In the genomic region with DNA sequence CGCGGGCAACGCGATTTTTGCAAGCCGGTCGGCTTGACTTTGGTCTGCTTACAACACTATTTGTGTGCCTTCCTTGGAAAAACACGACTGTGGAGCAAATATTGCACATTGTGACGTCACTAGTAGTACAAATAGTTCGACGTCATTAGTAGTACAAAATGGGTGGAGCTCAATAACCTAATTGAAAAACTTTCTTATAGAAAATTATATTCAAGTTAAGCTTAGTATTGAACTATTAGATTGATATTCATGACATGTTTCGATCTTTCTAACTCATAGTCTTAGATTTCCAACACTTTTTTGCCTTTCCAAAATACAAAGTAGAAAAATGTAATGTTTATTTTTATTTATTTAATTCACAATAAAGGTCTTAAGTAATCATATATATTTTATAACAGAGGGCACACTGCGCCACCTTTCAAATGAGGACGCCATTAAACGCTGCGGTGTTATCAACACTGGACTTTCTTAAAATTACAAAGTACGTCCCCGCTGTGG, we compare ENCODE assay signal across 1 fruit fly cellular context.
A peak's percentile ranks its signal among the peaks of the same experiment; 100 is the strongest.
TF ChIP-seq lines count a peak whose summit lies in the region.

Rrp1 (minus strand) TSS at position 70 of the 498 bp plus-strand sequence.
gammaTub23C (plus strand) TSS at position 453 of the 498 bp plus-strand sequence.

TF ChIP-seq in whole organism, embryonic, 481 proteins besides CTCF, POLR2A, EP300 and RAD21 (continued from another document and continues in another):
- TF ChIP-seq zfh1 (GFP tag; IDR thresholded peaks at IDR 0.05; lab: Robert Waterston, UW) (peak; percentile 70), fd3F (GFP tag; optimal IDR thresholded peaks at IDR 0.05; lab: Kevin White, UChicago) (peak; percentile 83), CG42726 (GFP tag; IDR thresholded peaks at IDR 0.05; lab: Robert Waterston, UW; ENCODE audit: partially characterized antibody) (no peak), CG9609 (GFP tag; optimal IDR thresholded peaks at IDR 0.05; lab: Kevin White, UChicago) (peak; percentile 77), CG4360 (GFP tag; IDR thresholded peaks at IDR 0.05; lab: Robert Waterston, UW) (no peak), gsb-n (tag; optimal IDR thresholded peaks at IDR 0.05; lab: Kevin White, UChicago) (peak; percentile 77), YL-1 (GFP tag; optimal IDR thresholded peaks at IDR 0.05; lab: Kevin White, UChicago) (peak; percentile 85), tna (GFP tag; IDR thresholded peaks at IDR 0.05; lab: Robert Waterston, UW; ENCODE audit: partially characterized antibody) (no peak), Bdp1 (GFP tag; optimal IDR thresholded peaks at IDR 0.05; lab: Kevin White, UChicago) (peak; percentile 57), abd-A (tag; optimal IDR thresholded peaks at IDR 0.05; lab: Kevin White, UChicago) (no peak), klu (GFP tag; IDR thresholded peaks at IDR 0.05; lab: Robert Waterston, UW) (peak; percentile 85), dimm (GFP tag; IDR thresholded peaks at IDR 0.05; lab: Robert Waterston, UW) (0 out of 2 replicates have a peak, but pooled peaks have one; percentile 24), CG8478 (optimal IDR thresholded peaks at IDR 0.05; lab: Kevin White, UChicago) (no peak), eyg (GFP tag; optimal IDR thresholded peaks at IDR 0.05; lab: Kevin White, UChicago) (peak; percentile 35), Atf-2 (GFP tag; optimal IDR thresholded peaks at IDR 0.05; lab: Kevin White, UChicago) (peak; percentile 69), CG17361 (GFP tag; IDR thresholded peaks at IDR 0.05; lab: Robert Waterston, UW) (peak; percentile 99), ase (GFP tag; IDR thresholded peaks at IDR 0.05; lab: Robert Waterston, UW) (peak; percentile 78), Scr (GFP tag; IDR thresholded peaks at IDR 0.05; lab: Robert Waterston, UW; ENCODE audit: partially characterized antibody) (no peak), CG12942 (GFP tag; optimal IDR thresholded peaks at IDR 0.05; lab: Kevin White, UChicago) (peak; percentile 88), Lpt (GFP tag; optimal IDR thresholded peaks at IDR 0.05; lab: Kevin White, UChicago) (no peak), Myb (GFP tag; optimal IDR thresholded peaks at IDR 0.05; lab: Kevin White, UChicago) (peak; percentile 56), Sox102F (GFP tag; optimal IDR thresholded peaks at IDR 0.05; lab: Kevin White, UChicago) (peak; percentile 87), CG6689 (GFP tag; IDR thresholded peaks at IDR 0.05; lab: Robert Waterston, UW) (peak; percentile 100), pfk (GFP tag; optimal IDR thresholded peaks at IDR 0.05; lab: Kevin White, UChicago) (peak; percentile 16), br (optimal IDR thresholded peaks at IDR 0.05; lab: Kevin White, UChicago) (no peak), crc (GFP tag; optimal IDR thresholded peaks at IDR 0.05; lab: Kevin White, UChicago) (no peak), schlank (tag; optimal IDR thresholded peaks at IDR 0.05; lab: Kevin White, UChicago) (peak; percentile 56), CrebB (tag; optimal IDR thresholded peaks at IDR 0.05; lab: Kevin White, UChicago) (peak; percentile 38), Dek (tag; optimal IDR thresholded peaks at IDR 0.05; lab: Kevin White, UChicago) (peak; percentile 85), ci (GFP tag; IDR thresholded peaks at IDR 0.05; lab: Robert Waterston, UW) (peak; percentile 56; the same call in 2 of the 3 replicates), gro (GFP tag; optimal IDR thresholded peaks at IDR 0.05; lab: Kevin White, UChicago) (peak; percentile 50), Mrtf (GFP tag; IDR thresholded peaks at IDR 0.05; lab: Robert Waterston, UW) (peak; percentile 70; the same call in 2 of the 3 replicates), repo (GFP tag; optimal IDR thresholded peaks at IDR 0.05; lab: Kevin White, UChicago) (no peak), HmgD (GFP tag; optimal IDR thresholded peaks at IDR 0.05; lab: Kevin White, UChicago) (peak; percentile 6), CG8089 (GFP tag; optimal IDR thresholded peaks at IDR 0.05; lab: Kevin White, UChicago) (peak; percentile 67), Dip2 (GFP tag; IDR thresholded peaks at IDR 0.05; lab: Robert Waterston, UW) (0 out of 2 replicates have a peak, but pooled peaks have one; percentile 25), sisA (GFP tag; IDR thresholded peaks at IDR 0.05; lab: Robert Waterston, UW) (peak; percentile 87), D (optimal IDR thresholded peaks at IDR 0.05; lab: Kevin White, UChicago) (no peak), D (GFP tag; optimal IDR thresholded peaks at IDR 0.05; lab: Kevin White, UChicago) (peak; percentile 88), CG17359 (tag; optimal IDR thresholded peaks at IDR 0.05; lab: Kevin White, UChicago) (peak; percentile 84), CG14050 (GFP tag; IDR thresholded peaks at IDR 0.05; lab: Robert Waterston, UW) (peak; percentile 58; the same call in 1 of the 3 replicates), CG10321 (GFP tag; IDR thresholded peaks at IDR 0.05; lab: Robert Waterston, UW) (peak; percentile 28; the same call in 1 of the 2 replicates), dm (GFP tag; optimal IDR thresholded peaks at IDR 0.05; lab: Kevin White, UChicago) (peak; percentile 40), CG17829 (tag; optimal IDR thresholded peaks at IDR 0.05; lab: Kevin White, UChicago) (peak; percentile 92), chinmo (GFP tag; IDR thresholded peaks at IDR 0.05; lab: Robert Waterston, UW; ENCODE audit: partially characterized antibody) (no peak), chm (GFP tag; IDR thresholded peaks at IDR 0.05; lab: Robert Waterston, UW) (0 out of 2 replicates have a peak, but pooled peaks have one; percentile 12), CG9876 (GFP tag; optimal IDR thresholded peaks at IDR 0.05; lab: Kevin White, UChicago) (peak; percentile 62), salm (tag; optimal IDR thresholded peaks at IDR 0.05; lab: Kevin White, UChicago) (peak; percentile 61), CG13296 (GFP tag; optimal IDR thresholded peaks at IDR 0.05; lab: Kevin White, UChicago) (peak; percentile 88), CG7745 (tag; optimal IDR thresholded peaks at IDR 0.05; lab: Kevin White, UChicago) (no peak), CG7987 (GFP tag; optimal IDR thresholded peaks at IDR 0.05; lab: Kevin White, UChicago) (peak; percentile 19), CG34376 (GFP tag; optimal IDR thresholded peaks at IDR 0.05; lab: Kevin White, UChicago) (peak; percentile 81), CG18619 (GFP tag; optimal IDR thresholded peaks at IDR 0.05; lab: Kevin White, UChicago) (peak; percentile 94), Deaf1 (tag; optimal IDR thresholded peaks at IDR 0.05; lab: Kevin White, UChicago) (no peak), Mad (GFP tag; optimal IDR thresholded peaks at IDR 0.05; lab: Kevin White, UChicago) (peak; percentile 81), CG8388 (GFP tag; optimal IDR thresholded peaks at IDR 0.05; lab: Kevin White, UChicago) (peak; percentile 89), Six4 (GFP tag; optimal IDR thresholded peaks at IDR 0.05; lab: Kevin White, UChicago) (peak; percentile 87), Spps (tag; optimal IDR thresholded peaks at IDR 0.05; lab: Kevin White, UChicago) (peak; percentile 70), toy (GFP tag; IDR thresholded peaks at IDR 0.05; lab: Robert Waterston, UW) (0 out of 2 replicates have a peak, but pooled peaks have one; percentile 17), CG7963 (GFP tag; IDR thresholded peaks at IDR 0.05; lab: Robert Waterston, UW; ENCODE audit: partially characterized antibody) (no peak), CG11560 (tag; IDR thresholded peaks at IDR 0.05; lab: Robert Waterston, UW) (peak; percentile 76), CG2199 (GFP tag; IDR thresholded peaks at IDR 0.05; lab: Robert Waterston, UW) (no peak), sens (GFP tag; lab: Kevin White, UChicago) (peak; percentile 96), jigr1 (GFP tag; IDR thresholded peaks at IDR 0.05; lab: Robert Waterston, UW) (peak; percentile 84), Gug (GFP tag; IDR thresholded peaks at IDR 0.05; lab: Robert Waterston, UW) (peak; percentile 88), CG15073 (GFP tag; optimal IDR thresholded peaks at IDR 0.05; lab: Kevin White, UChicago) (peak; percentile 67), CG15479 (GFP tag; optimal IDR thresholded peaks at IDR 0.05; lab: Kevin White, UChicago) (peak; percentile 62), nom (GFP tag; optimal IDR thresholded peaks at IDR 0.05; lab: Kevin White, UChicago) (peak; percentile 84), grn (GFP tag; optimal IDR thresholded peaks at IDR 0.05; lab: Kevin White, UChicago) (no peak), TFAM (GFP tag; optimal IDR thresholded peaks at IDR 0.05; lab: Kevin White, UChicago) (peak; percentile 41), CG12391 (tag; optimal IDR thresholded peaks at IDR 0.05; lab: Kevin White, UChicago) (peak; percentile 94), nmo (GFP tag; optimal IDR thresholded peaks at IDR 0.05; lab: Kevin White, UChicago) (peak; percentile 97), B-H2 (GFP tag; optimal IDR thresholded peaks at IDR 0.05; lab: Kevin White, UChicago) (peak; percentile 83), Dip3 (GFP tag; optimal IDR thresholded peaks at IDR 0.05; lab: Kevin White, UChicago) (peak; percentile 81), Nf-YB (GFP tag; optimal IDR thresholded peaks at IDR 0.05; lab: Kevin White, UChicago) (peak; percentile 75), CHES-1-like (GFP tag; optimal IDR thresholded peaks at IDR 0.05; lab: Kevin White, UChicago) (peak; percentile 78), CG13775 (GFP tag; optimal IDR thresholded peaks at IDR 0.05; lab: Kevin White, UChicago) (peak; percentile 96), CG17568 (GFP tag; optimal IDR thresholded peaks at IDR 0.05; lab: Kevin White, UChicago) (no peak), CG13287 (GFP tag; IDR thresholded peaks at IDR 0.05; lab: Robert Waterston, UW; ENCODE audit: partially characterized antibody) (0 out of 2 replicates have a peak, but pooled peaks have one; percentile 6), CG15601 (tag; optimal IDR thresholded peaks at IDR 0.05; lab: Kevin White, UChicago) (peak; percentile 82), CG33557 (GFP tag; optimal IDR thresholded peaks at IDR 0.05; lab: Kevin White, UChicago) (peak; percentile 90), NC2β (GFP tag; optimal IDR thresholded peaks at IDR 0.05; lab: Kevin White, UChicago) (peak; percentile 55), Sry-δ (GFP tag; optimal IDR thresholded peaks at IDR 0.05; lab: Kevin White, UChicago) (peak; percentile 70), sim (GFP tag; IDR thresholded peaks at IDR 0.05; lab: Robert Waterston, UW) (no peak), CG2202 (tag; optimal IDR thresholded peaks at IDR 0.05; lab: Kevin White, UChicago) (peak; percentile 80), CG6854 (GFP tag; optimal IDR thresholded peaks at IDR 0.05; lab: Kevin White, UChicago) (peak; percentile 74), da (GFP tag; optimal IDR thresholded peaks at IDR 0.05; lab: Kevin White, UChicago) (no peak), CG13123 (GFP tag; optimal IDR thresholded peaks at IDR 0.05; lab: Kevin White, UChicago) (peak; percentile 53), gsb (GFP tag; IDR thresholded peaks at IDR 0.05; lab: Robert Waterston, UW) (no peak; the same call in 1 of the 2 replicates), luna (GFP tag; optimal IDR thresholded peaks at IDR 0.05; lab: Kevin White, UChicago) (no peak), CG6654 (GFP tag; optimal IDR thresholded peaks at IDR 0.05; lab: Kevin White, UChicago) (peak; percentile 80), CG7839 (tag; optimal IDR thresholded peaks at IDR 0.05; lab: Kevin White, UChicago) (peak; percentile 94), h (optimal IDR thresholded peaks at IDR 0.05; lab: Kevin White, UChicago) (no peak), CG4404 (GFP tag; IDR thresholded peaks at IDR 0.05; lab: Robert Waterston, UW) (peak; percentile 87), bowl (GFP tag; IDR thresholded peaks at IDR 0.05; lab: Robert Waterston, UW) (no peak), CG14014 (GFP tag; IDR thresholded peaks at IDR 0.05; lab: Robert Waterston, UW) (peak; percentile 74), CG10274 (GFP tag; optimal IDR thresholded peaks at IDR 0.05; lab: Kevin White, UChicago) (peak; percentile 76), unc-4 (GFP tag; IDR thresholded peaks at IDR 0.05; lab: Robert Waterston, UW; ENCODE audit: partially characterized antibody) (no peak), CG5245 (GFP tag; optimal IDR thresholded peaks at IDR 0.05; lab: Kevin White, UChicago) (peak; percentile 78), CG31388 (GFP tag; optimal IDR thresholded peaks at IDR 0.05; lab: Kevin White, UChicago) (peak; percentile 66), slbo (GFP tag; IDR thresholded peaks at IDR 0.05; lab: Robert Waterston, UW) (peak; percentile 91), stwl (tag; optimal IDR thresholded peaks at IDR 0.05; lab: Kevin White, UChicago) (peak; percentile 45), CG10979 (tag; optimal IDR thresholded peaks at IDR 0.05; lab: Kevin White, UChicago) (peak; percentile 89), nau (GFP tag; optimal IDR thresholded peaks at IDR 0.05; lab: Kevin White, UChicago) (no peak), Ets97D (GFP tag; optimal IDR thresholded peaks at IDR 0.05; lab: Kevin White, UChicago) (peak; percentile 37), Nf-YA (GFP tag; IDR thresholded peaks at IDR 0.05; lab: Robert Waterston, UW) (no peak), Usf (GFP tag; optimal IDR thresholded peaks at IDR 0.05; lab: Kevin White, UChicago) (peak; percentile 91), CG10959 (GFP tag; IDR thresholded peaks at IDR 0.05; lab: Robert Waterston, UW) (peak; percentile 55; the same call in 1 of the 2 replicates), p53 (GFP tag; optimal IDR thresholded peaks at IDR 0.05; lab: Kevin White, UChicago) (no peak), CG18764 (GFP tag; optimal IDR thresholded peaks at IDR 0.05; lab: Kevin White, UChicago) (peak; percentile 88), ttk (GFP tag; IDR thresholded peaks at IDR 0.05; lab: Robert Waterston, UW) (peak; percentile 80), bigmax (GFP tag; optimal IDR thresholded peaks at IDR 0.05; lab: Kevin White, UChicago) (no peak), mirr (GFP tag; optimal IDR thresholded peaks at IDR 0.05; lab: Kevin White, UChicago) (peak; percentile 51), E2f2 (GFP tag; IDR thresholded peaks at IDR 0.05; lab: Robert Waterston, UW) (peak; percentile 68), Xrp1 (GFP tag; IDR thresholded peaks at IDR 0.05; lab: Robert Waterston, UW) (peak; percentile 88), CG12769 (tag; optimal IDR thresholded peaks at IDR 0.05; lab: Kevin White, UChicago) (no peak), CG8944 (GFP tag; optimal IDR thresholded peaks at IDR 0.05; lab: Kevin White, UChicago) (peak; percentile 63), HLH54F (GFP tag; optimal IDR thresholded peaks at IDR 0.05; lab: Kevin White, UChicago) (peak; percentile 81), CG2120 (GFP tag; optimal IDR thresholded peaks at IDR 0.05; lab: Kevin White, UChicago) (peak; percentile 88), CG3163 (GFP tag; optimal IDR thresholded peaks at IDR 0.05; lab: Kevin White, UChicago) (peak; percentile 10), CG17612 (GFP tag; IDR thresholded peaks at IDR 0.05; lab: Robert Waterston, UW) (peak; percentile 25; the same call in 1 of the 2 replicates), H15 (GFP tag; IDR thresholded peaks at IDR 0.05; lab: Robert Waterston, UW) (peak; percentile 74; the same call in 2 of the 3 replicates), Ada2b (GFP tag; IDR thresholded peaks at IDR 0.05; lab: Robert Waterston, UW) (peak; percentile 58; the same call in 1 of the 2 replicates)
